Worm (Caenorhabditis elegans) whole organism, L4 larva: Measurements from ENCODE around the gene npr-3.

ENCODE experiments used
- ceh-82 ChIP-seq: sonication (generic microtip); optimal IDR thresholded peaks from 2 replicates; lab custom pipeline; 2017; ENCODE audit warnings: missing biosample characterization, missing genetic modification characterization
- duxl-1 ChIP-seq: sonication (generic microtip); optimal IDR thresholded peaks from 2 replicates; lab custom pipeline; 2016; ENCODE audit warnings: mild to moderate bottlenecking, missing genetic modification characterization, moderate library complexity, missing compliant biosample characterization; ENCODE audit not compliant: poor library complexity
- lin-39 ChIP-seq: fragments of 150-350 bp; optimal IDR thresholded peaks from 2 replicates; lab custom pipeline; 2014; ENCODE audit warnings: missing biosample characterization, missing genetic modification reagents, missing genetic modification characterization
- nhr-6 ChIP-seq: fragments of 150-350 bp; optimal IDR thresholded peaks from 2 replicates; lab custom pipeline; 2014; ENCODE audit warnings: missing biosample characterization, missing genetic modification characterization
- snpc-1.2 ChIP-seq: fragments of 200-800 bp; sonication (Bioruptor generic); IDR thresholded peaks from 2 replicates; pipeline ENCODE4 v1.3.6; 2022; ENCODE audit warnings: missing genetic modification reagents, missing genetic modification characterization, missing compliant biosample characterization
- ztf-11 ChIP-seq: fragments of 150-350 bp; optimal IDR thresholded peaks from 2 replicates; lab custom pipeline; 2014; ENCODE audit warnings: missing biosample characterization, missing genetic modification characterization

- no peak for TF ChIP-seq ceh-82 (tag; lab: Kevin White, UChicago)
- no peak for TF ChIP-seq nhr-6 (tag; lab: Kevin White, UChicago)
- TF ChIP-seq lin-39 (tag; lab: Kevin White, UChicago) = no peak
- TF ChIP-seq duxl-1 (tag; lab: Kevin White, UChicago) = no peak
- no peak for TF ChIP-seq ztf-11 (tag; lab: Kevin White, UChicago)
- no peak for TF ChIP-seq snpc-1.2
Observed at ce11 chrIV:11486859-11487258, 27.1 kb downstream of the npr-3 start.
